Fruit fly (Drosophila melanogaster): ENCODE measurements around the gene CG33673.

The CG33673 gene

DNA sequence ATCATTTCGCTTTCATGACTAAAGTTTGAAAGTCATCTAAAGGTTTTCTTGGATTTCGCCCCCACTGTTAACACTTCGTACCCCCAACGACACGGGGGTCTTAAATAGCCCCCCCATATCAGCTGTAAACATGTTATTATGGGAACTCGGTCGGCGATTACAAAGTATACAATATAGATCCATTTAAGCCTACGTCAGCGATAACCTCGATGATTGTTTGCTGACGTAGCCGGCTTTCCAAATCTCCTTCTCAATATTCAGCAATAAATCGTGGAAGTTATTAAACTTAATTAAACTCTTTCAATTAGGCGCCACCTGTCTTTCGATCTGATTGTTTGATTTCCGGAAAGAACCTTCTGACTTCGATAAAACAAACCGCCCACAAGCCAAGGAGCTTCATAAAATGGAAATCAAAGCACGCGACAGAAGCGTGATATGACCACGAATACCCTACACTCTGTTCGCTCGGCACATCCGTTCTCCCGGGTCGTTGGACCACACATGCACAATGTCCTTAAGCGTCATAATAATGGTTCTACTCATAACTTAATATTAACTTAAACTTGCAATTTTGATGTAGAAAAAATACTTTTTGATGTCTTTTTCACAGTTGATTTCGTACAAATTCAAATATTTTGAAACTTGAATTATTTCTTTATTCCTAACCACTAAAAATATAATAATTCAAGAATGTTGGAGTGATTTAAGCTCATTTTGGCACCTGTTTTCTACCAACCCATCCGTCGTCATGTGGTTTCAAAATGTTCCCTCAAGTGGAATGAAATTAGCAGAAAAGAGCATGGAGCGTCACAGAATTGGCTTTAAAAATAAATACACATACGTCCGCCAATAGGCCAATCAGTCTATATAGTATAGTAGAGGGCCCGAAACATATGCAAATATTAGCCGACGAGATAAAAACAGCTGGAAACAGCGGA, 40.1 kb upstream of the CG33673 start (continued):
- TF ChIP-seq CG30403 (GFP tag; optimal IDR thresholded peaks at IDR 0.05) (peak; percentile 65), wdn (GFP tag; IDR thresholded peaks at IDR 0.05) (peak; percentile 28; the same call in 1 of the 2 replicates), CG4730 (GFP tag; IDR thresholded peaks at IDR 0.05) (no peak), NC2α (GFP tag; optimal IDR thresholded peaks at IDR 0.05) (no peak), slbo (GFP tag; IDR thresholded peaks at IDR 0.05) (peak; percentile 82), Aef1 (GFP tag; IDR thresholded peaks at IDR 0.05) (peak; percentile 48; the same call in 2 of the 3 replicates), CG32767 (GFP tag; IDR thresholded peaks at IDR 0.05) (no peak), CG17802 (tag; optimal IDR thresholded peaks at IDR 0.05) (no peak), Usf (GFP tag; optimal IDR thresholded peaks at IDR 0.05) (no peak), CG10274 (GFP tag; optimal IDR thresholded peaks at IDR 0.05) (peak; percentile 98), CG17385 (GFP tag; optimal IDR thresholded peaks at IDR 0.05) (peak; percentile 44), z (GFP tag; IDR thresholded peaks at IDR 0.05) (no peak), lola (GFP tag; optimal IDR thresholded peaks at IDR 0.05) (no peak), pzg (GFP tag; optimal IDR thresholded peaks at IDR 0.05) (peak; percentile 5), Max (GFP tag; optimal IDR thresholded peaks at IDR 0.05) (no peak), phol (tag; optimal IDR thresholded peaks at IDR 0.05) (peak; percentile 25), bab2 (GFP tag; optimal IDR thresholded peaks at IDR 0.05) (peak; percentile 48), CG30431 (GFP tag; optimal IDR thresholded peaks at IDR 0.05) (peak; percentile 13), Kr (GFP tag; optimal IDR thresholded peaks at IDR 0.05) (no peak), HLH54F (GFP tag; optimal IDR thresholded peaks at IDR 0.05) (peak; percentile 37), lov (optimal IDR thresholded peaks at IDR 0.05) (no peak), lov (GFP tag; IDR thresholded peaks at IDR 0.05) (no peak), tin (GFP tag; optimal IDR thresholded peaks at IDR 0.05) (peak; percentile 54), unpg (GFP tag; optimal IDR thresholded peaks at IDR 0.05) (peak; percentile 48), CG17912 (GFP tag; optimal IDR thresholded peaks at IDR 0.05) (no peak), NfI (GFP tag; optimal IDR thresholded peaks at IDR 0.05) (peak; percentile 57), salm (tag; optimal IDR thresholded peaks at IDR 0.05) (no peak), CG1024 (GFP tag; IDR thresholded peaks at IDR 0.05) (no peak), Oaz (GFP tag; IDR thresholded peaks at IDR 0.05) (peak; percentile 14; the same call in 1 of the 2 replicates), odd (GFP tag; optimal IDR thresholded peaks at IDR 0.05) (no peak), tgo (GFP tag; IDR thresholded peaks at IDR 0.05) (peak; percentile 41; the same call in 1 of the 3 replicates), p53 (GFP tag; optimal IDR thresholded peaks at IDR 0.05) (no peak), bcd (GFP tag; optimal IDR thresholded peaks at IDR 0.05) (peak; percentile 59), tx (GFP tag; optimal IDR thresholded peaks at IDR 0.05) (peak; percentile 17), CG14710 (tag; optimal IDR thresholded peaks at IDR 0.05) (no peak), ash1 (GFP tag; optimal IDR thresholded peaks at IDR 0.05) (no peak), jing (GFP tag; optimal IDR thresholded peaks at IDR 0.05) (no peak), CoRest (tag; optimal IDR thresholded peaks at IDR 0.05) (peak; percentile 62), CG15269 (tag; optimal IDR thresholded peaks at IDR 0.05) (peak; percentile 67), mld (GFP tag; IDR thresholded peaks at IDR 0.05; ENCODE audit: partially characterized antibody) (no peak), cato (GFP tag; optimal IDR thresholded peaks at IDR 0.05; ENCODE audit: borderline replicate concordance) (no peak), CG13624 (GFP tag; optimal IDR thresholded peaks at IDR 0.05) (peak; percentile 45), pros (GFP tag; optimal IDR thresholded peaks at IDR 0.05) (no peak), CG4707 (GFP tag; optimal IDR thresholded peaks at IDR 0.05) (no peak), chn (GFP tag; optimal IDR thresholded peaks at IDR 0.05) (no peak), sim (GFP tag; IDR thresholded peaks at IDR 0.05) (no peak), cg (GFP tag; optimal IDR thresholded peaks at IDR 0.05) (no peak), sisA (GFP tag; IDR thresholded peaks at IDR 0.05) (peak; percentile 39; the same call in 1 of the 2 replicates), PHDP (tag; optimal IDR thresholded peaks at IDR 0.05) (peak; percentile 36)
